Fruit fly (Drosophila melanogaster): ENCODE data around the gene srw.
A peak's percentile ranks its signal among the peaks of the same experiment; 100 is the strongest.

DNA sequence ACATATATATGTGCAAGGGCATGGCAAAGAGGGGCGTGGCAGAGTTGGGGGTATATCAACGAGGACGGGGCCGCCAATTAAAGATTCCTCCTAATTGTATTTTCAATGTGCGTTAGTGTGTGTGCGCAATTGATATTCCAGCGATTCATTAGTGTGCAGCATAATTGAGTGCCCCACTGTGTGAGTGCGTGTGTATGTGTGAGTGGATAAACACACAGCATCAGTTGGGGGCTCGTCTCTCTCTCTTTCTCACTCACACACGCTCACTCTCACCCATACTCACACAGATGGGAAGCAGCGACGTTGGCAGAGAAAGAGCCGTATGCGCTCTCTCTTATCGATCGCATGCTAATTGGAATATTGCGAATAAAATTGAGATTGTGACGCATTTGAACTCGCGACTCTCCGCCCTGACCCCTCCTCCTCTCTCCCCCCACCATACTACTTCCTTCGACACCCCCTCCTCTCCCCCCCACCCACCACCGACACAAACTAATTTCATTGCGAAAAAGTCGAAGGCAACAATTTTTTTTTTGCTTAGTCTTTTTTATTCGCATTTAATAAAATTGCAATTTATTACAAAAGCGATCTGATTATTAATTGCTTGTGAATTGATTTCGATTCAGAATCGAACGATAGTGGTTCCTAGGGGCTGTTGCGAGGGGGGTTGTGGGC lies 49.5 kb downstream of the srw start:
- TF ChIP-seq Blimp-1 (GFP tag; optimal IDR thresholded peaks at IDR 0.05), result no peak
- TF ChIP-seq lz (GFP tag; optimal IDR thresholded peaks at IDR 0.05), result no peak
- no peak for TF ChIP-seq CG10631 (GFP tag; optimal IDR thresholded peaks at IDR 0.05)
- TF ChIP-seq acj6 (GFP tag; optimal IDR thresholded peaks at IDR 0.05), result no peak
- no peak for TF ChIP-seq Gug (GFP tag; IDR thresholded peaks at IDR 0.05)
- no peak for TF ChIP-seq Hr4 (GFP tag; optimal IDR thresholded peaks at IDR 0.05)
- TF ChIP-seq Eip78C (GFP tag), result no peak
- no peak for TF ChIP-seq CG3919 (GFP tag; optimal IDR thresholded peaks at IDR 0.05)
- TF ChIP-seq spab (GFP tag; optimal IDR thresholded peaks at IDR 0.05), result no peak
- 0 out of 2 replicates have a peak, but pooled peaks have one; percentile 18 for TF ChIP-seq CG15336 (GFP tag; IDR thresholded peaks at IDR 0.05)
- TF ChIP-seq CG6163 (GFP tag; IDR thresholded peaks at IDR 0.05), result no peak
- TF ChIP-seq CG9139 (GFP tag; optimal IDR thresholded peaks at IDR 0.05), result no peak
- TF ChIP-seq CG34406 (GFP tag; optimal IDR thresholded peaks at IDR 0.05), result no peak
